Fruit fly (Drosophila melanogaster) whole organism, prepupa: ENCODE data around the gene CG6481.

Source experiments
- CG34406 ChIP-seq: fragments of 200-800 bp; sonication (Bioruptor generic); optimal IDR thresholded peaks from 3 replicates; lab custom pipeline; 2016; ENCODE audit warnings: missing biosample characterization, missing genetic modification characterization
- CG4318 ChIP-seq: fragments of 200-800 bp; sonication (Bioruptor generic); optimal IDR thresholded peaks from 3 replicates; lab custom pipeline; 2017; ENCODE audit warnings: missing biosample characterization, mild to moderate bottlenecking, missing genetic modification characterization
- vri ChIP-seq: fragments of 200-800 bp; sonication (Bioruptor generic); optimal IDR thresholded peaks from 3 replicates; lab custom pipeline; 2016; ENCODE audit warnings: missing biosample characterization, mild to moderate bottlenecking, missing genetic modification characterization

dm6 chrX:18494165-18494740 lies 28.0 kb downstream of the CG6481 start, which contains the start of gene CG15043:
- TF ChIP-seq CG34406 (GFP tag; lab: Kevin White, UChicago) (no peak), vri (GFP tag; lab: Kevin White, UChicago) (no peak), CG4318 (no peak)
